Worm (Caenorhabditis elegans) whole organism, late embryonic: ENCODE data around the gene cst-1.

Source experiments
- K02D7.2 ChIP-seq: sonication (generic microtip); optimal IDR thresholded peaks from 2 replicates; lab custom pipeline; 2017; ENCODE audit warnings: mild to moderate bottlenecking, missing genetic modification characterization, missing compliant biosample characterization
- ama-1 ChIP-seq: fragments of 150-350 bp; optimal IDR thresholded peaks from 2 replicates; lab custom pipeline; 2014
- ceh-9 ChIP-seq: sonication (generic microtip); optimal IDR thresholded peaks from 2 replicates; lab custom pipeline; 2016; ENCODE audit warnings: mild to moderate bottlenecking, missing genetic modification characterization, inconsistent platforms, missing compliant biosample characterization
- elt-2 ChIP-seq: sonication (generic microtip); optimal IDR thresholded peaks from 2 replicates; lab custom pipeline; 2016; ENCODE audit warnings: missing genetic modification reagents, missing genetic modification characterization, missing compliant biosample characterization
- eyg-1 ChIP-seq: sonication (generic microtip); optimal IDR thresholded peaks from 2 replicates; lab custom pipeline; 2016; ENCODE audit warnings: missing genotype, missing genetic modification characterization, missing compliant biosample characterization
- fkh-10 ChIP-seq: fragments of 150-350 bp; optimal IDR thresholded peaks from 2 replicates; lab custom pipeline; 2014; ENCODE audit warnings: missing biosample characterization, missing genetic modification reagents, missing genetic modification characterization
- nfya-1 ChIP-seq: sonication (generic microtip); optimal IDR thresholded peaks from 2 replicates; lab custom pipeline; 2017; ENCODE audit warnings: missing genetic modification characterization, mild to moderate bottlenecking, missing compliant biosample characterization, antibody characterized with exemption, moderate library complexity
- nhr-11 ChIP-seq: fragments of 150-350 bp; optimal IDR thresholded peaks from 2 replicates; lab custom pipeline; 2014; ENCODE audit warnings: missing biosample characterization, missing genetic modification characterization
- pha-4 ChIP-seq: fragments of 150-350 bp; optimal IDR thresholded peaks from 2 replicates; lab custom pipeline; 2018; ENCODE audit warnings: missing biosample characterization, missing genetic modification reagents, missing genetic modification characterization
- pqm-1 ChIP-seq: sonication (generic microtip); optimal IDR thresholded peaks from 2 replicates; lab custom pipeline; 2016; ENCODE audit warnings: missing genetic modification characterization, missing compliant biosample characterization
- sox-4 ChIP-seq: sonication (generic microtip); optimal IDR thresholded peaks from 2 replicates; lab custom pipeline; 2017; ENCODE audit warnings: mild to moderate bottlenecking, missing genetic modification characterization, inconsistent platforms, missing compliant biosample characterization

DNA sequence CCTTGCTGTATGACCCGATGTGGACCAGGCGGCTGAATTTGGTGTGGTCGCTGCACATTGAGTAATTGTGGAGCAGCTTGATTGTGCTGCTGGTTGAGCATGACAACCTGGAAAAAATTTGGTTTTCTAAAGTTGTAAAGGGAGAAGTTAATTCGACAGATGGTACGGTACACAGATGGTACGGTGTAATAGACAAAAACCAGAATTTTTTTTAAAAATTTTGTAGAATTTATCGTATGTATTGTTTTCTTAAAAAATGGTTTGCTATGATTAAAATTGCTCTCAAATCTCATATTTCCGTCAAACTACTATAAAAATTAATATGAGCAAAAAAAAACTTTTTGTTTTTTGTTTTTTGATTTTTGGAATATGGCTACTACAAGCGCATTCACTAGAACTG, 32.6 kb upstream of the cst-1 start, which contains the start of gene pqn-15:
- TF ChIP-seq sox-4 (tag; lab: Kevin White, UChicago): no peak
- TF ChIP-seq ceh-9 (tag; lab: Kevin White, UChicago): no peak
- no peak for TF ChIP-seq K02D7.2
- no peak for TF ChIP-seq fkh-10 (GFP tag; lab: Kevin White, UChicago)
- TF ChIP-seq elt-2 (tag; lab: Kevin White, UChicago): no peak
- TF ChIP-seq pqm-1: no peak
- no peak for TF ChIP-seq eyg-1
- no peak for TF ChIP-seq nfya-1 (tag; lab: Kevin White, UChicago)
- no peak for TF ChIP-seq ama-1 (lab: Kevin White, UChicago)
- TF ChIP-seq pha-4 (tag; lab: Kevin White, UChicago): no peak
- TF ChIP-seq nhr-11 (tag; lab: Kevin White, UChicago): no peak
